Worm (Caenorhabditis elegans): Measurements from ENCODE around the gene marc-5.

marc-5 gene

ce11 chrII:12379430-12379829, at the start of gene marc-5:
Gene marc-5 (minus strand): TSS chrII:12379530.
- TF ChIP-seq klf-2 (GFP tag; conservative IDR thresholded peaks at IDR 0.05) (no peak), T22C8.4 (GFP tag; IDR thresholded peaks at IDR 0.05) (no peak), med-1 (GFP tag; optimal IDR thresholded peaks at IDR 0.05; ENCODE audit: insufficient read depth) (no peak), ztf-23 (GFP tag; IDR thresholded peaks at IDR 0.05) (no peak), ref-1 (GFP tag; conservative IDR thresholded peaks at IDR 0.05) (no peak), flt-1 (GFP tag; IDR thresholded peaks at IDR 0.05) (no peak), cog-1 (tag; optimal IDR thresholded peaks at IDR 0.05) (no peak), tab-1 (GFP tag; IDR thresholded peaks at IDR 0.05) (no peak), ztf-29 (GFP tag; IDR thresholded peaks at IDR 0.05) (no peak)

- TF ChIP-seq med-1 (GFP tag; optimal IDR thresholded peaks at IDR 0.05; ENCODE audit: insufficient read depth): no peak
- no peak for TF ChIP-seq tab-1 (GFP tag; IDR thresholded peaks at IDR 0.05)
- TF ChIP-seq klf-2 (GFP tag; conservative IDR thresholded peaks at IDR 0.05): no peak
- TF ChIP-seq T22C8.4 (GFP tag; IDR thresholded peaks at IDR 0.05): no peak
- no peak for TF ChIP-seq ztf-29 (GFP tag; IDR thresholded peaks at IDR 0.05)
- no peak for TF ChIP-seq cog-1 (tag; optimal IDR thresholded peaks at IDR 0.05)
- no peak for TF ChIP-seq ref-1 (GFP tag; conservative IDR thresholded peaks at IDR 0.05)
- TF ChIP-seq ztf-23 (GFP tag; IDR thresholded peaks at IDR 0.05): no peak
- TF ChIP-seq flt-1 (GFP tag; IDR thresholded peaks at IDR 0.05): no peak
Measured at ce11 chrII:12425644-12426222, 46.4 kb upstream of the marc-5 start, which contains the start of gene daf-22. Gene daf-22 (minus strand): TSS chrII:12425694.

ce11 chrII:12420486-12420885, 41.2 kb upstream of the marc-5 start, which contains the start of gene sre-26:
Gene sre-26 (minus strand): TSS chrII:12420586.
- TF ChIP-seq cog-1 (tag; optimal IDR thresholded peaks at IDR 0.05) (no peak), tab-1 (GFP tag; IDR thresholded peaks at IDR 0.05) (no peak), ztf-23 (GFP tag; IDR thresholded peaks at IDR 0.05) (no peak), ztf-29 (GFP tag; IDR thresholded peaks at IDR 0.05) (no peak)

- TF ChIP-seq cog-1 (tag; optimal IDR thresholded peaks at IDR 0.05): no peak
- TF ChIP-seq tab-1 (GFP tag; IDR thresholded peaks at IDR 0.05): no peak
- TF ChIP-seq T22C8.4 (GFP tag; IDR thresholded peaks at IDR 0.05): no peak
Measured at ce11 chrII:12417996-12418395, 38.7 kb upstream of the marc-5 start.

- TF ChIP-seq tab-1 (GFP tag; IDR thresholded peaks at IDR 0.05) (no peak), ztf-23 (GFP tag; IDR thresholded peaks at IDR 0.05) (no peak), T22C8.4 (GFP tag; IDR thresholded peaks at IDR 0.05) (no peak), med-1 (GFP tag; optimal IDR thresholded peaks at IDR 0.05; ENCODE audit: insufficient read depth) (no peak), cog-1 (tag; optimal IDR thresholded peaks at IDR 0.05) (no peak), flt-1 (GFP tag; IDR thresholded peaks at IDR 0.05) (no peak), klf-2 (GFP tag; conservative IDR thresholded peaks at IDR 0.05) (no peak), ref-1 (GFP tag; conservative IDR thresholded peaks at IDR 0.05) (no peak)
Measured at ce11 chrII:12417514-12417913, 38.2 kb upstream of the marc-5 start, which contains the start of gene sre-27. Gene sre-27 (minus strand): TSS chrII:12417614.

- TF ChIP-seq klf-2 (GFP tag; conservative IDR thresholded peaks at IDR 0.05) (no peak), ztf-29 (GFP tag; IDR thresholded peaks at IDR 0.05) (no peak), med-1 (GFP tag; optimal IDR thresholded peaks at IDR 0.05; ENCODE audit: insufficient read depth) (no peak), ztf-23 (GFP tag; IDR thresholded peaks at IDR 0.05) (no peak), tab-1 (GFP tag; IDR thresholded peaks at IDR 0.05) (no peak), flt-1 (GFP tag; IDR thresholded peaks at IDR 0.05) (no peak), cog-1 (tag; optimal IDR thresholded peaks at IDR 0.05) (no peak), T22C8.4 (GFP tag; IDR thresholded peaks at IDR 0.05) (no peak)
Measured at ce11 chrII:12414805-12415204, 35.5 kb upstream of the marc-5 start, which contains the start of gene Y57A10C.11. Gene Y57A10C.11 (minus strand): TSS chrII:12414905.

ce11 chrII:12412417-12412816, 33.1 kb upstream of the marc-5 start, which contains the start of gene Y57A10C.1:
Gene Y57A10C.1 (minus strand): TSS chrII:12412517.
- TF ChIP-seq klf-2 (GFP tag; conservative IDR thresholded peaks at IDR 0.05) (no peak), flt-1 (GFP tag; IDR thresholded peaks at IDR 0.05) (no peak), ztf-29 (GFP tag; IDR thresholded peaks at IDR 0.05) (no peak), cog-1 (tag; optimal IDR thresholded peaks at IDR 0.05) (no peak), ztf-23 (GFP tag; IDR thresholded peaks at IDR 0.05) (no peak), tab-1 (GFP tag; IDR thresholded peaks at IDR 0.05) (no peak), T22C8.4 (GFP tag; IDR thresholded peaks at IDR 0.05) (no peak), med-1 (GFP tag; optimal IDR thresholded peaks at IDR 0.05; ENCODE audit: insufficient read depth) (no peak), ref-1 (GFP tag; conservative IDR thresholded peaks at IDR 0.05) (no peak)

- TF ChIP-seq tab-1 (GFP tag; IDR thresholded peaks at IDR 0.05): no peak
- no peak for TF ChIP-seq ref-1 (GFP tag; conservative IDR thresholded peaks at IDR 0.05)
- TF ChIP-seq cog-1 (tag; optimal IDR thresholded peaks at IDR 0.05): no peak
- no peak for TF ChIP-seq ztf-23 (GFP tag; IDR thresholded peaks at IDR 0.05)
- TF ChIP-seq flt-1 (GFP tag; IDR thresholded peaks at IDR 0.05): no peak
- TF ChIP-seq T22C8.4 (GFP tag; IDR thresholded peaks at IDR 0.05): no peak
- TF ChIP-seq med-1 (GFP tag; optimal IDR thresholded peaks at IDR 0.05; ENCODE audit: insufficient read depth): no peak
- no peak for TF ChIP-seq klf-2 (GFP tag; conservative IDR thresholded peaks at IDR 0.05)
- no peak for TF ChIP-seq ztf-29 (GFP tag; IDR thresholded peaks at IDR 0.05)
Measured at ce11 chrII:12410107-12410506, 30.8 kb upstream of the marc-5 start, which contains the start of gene F57G9.3. Gene F57G9.3 (minus strand): TSS chrII:12410207.

- TF ChIP-seq ztf-23 (GFP tag; IDR thresholded peaks at IDR 0.05) (no peak), cog-1 (tag; optimal IDR thresholded peaks at IDR 0.05) (no peak), ztf-29 (GFP tag; IDR thresholded peaks at IDR 0.05) (no peak), tab-1 (GFP tag; IDR thresholded peaks at IDR 0.05) (no peak)
Measured at ce11 chrII:12408717-12409116, 29.4 kb upstream of the marc-5 start, which contains the start of gene sre-31. Gene sre-31 (minus strand): TSS chrII:12408817.

- no peak for TF ChIP-seq ztf-29 (GFP tag; IDR thresholded peaks at IDR 0.05)
- no peak for TF ChIP-seq T22C8.4 (GFP tag; IDR thresholded peaks at IDR 0.05)
- no peak for TF ChIP-seq flt-1 (GFP tag; IDR thresholded peaks at IDR 0.05)
- TF ChIP-seq klf-2 (GFP tag; conservative IDR thresholded peaks at IDR 0.05): no peak
- TF ChIP-seq ztf-23 (GFP tag; IDR thresholded peaks at IDR 0.05): no peak
- no peak for TF ChIP-seq med-1 (GFP tag; optimal IDR thresholded peaks at IDR 0.05; ENCODE audit: insufficient read depth)
- no peak for TF ChIP-seq ref-1 (GFP tag; conservative IDR thresholded peaks at IDR 0.05)
- TF ChIP-seq cog-1 (tag; optimal IDR thresholded peaks at IDR 0.05): no peak
Measured at ce11 chrII:12406394-12406793, 27.1 kb upstream of the marc-5 start, which contains the start of gene sre-30. Gene sre-30 (minus strand): TSS chrII:12406494.
